Worm (Caenorhabditis elegans) whole organism, L4 larva: ENCODE measurements around the gene C18D11.7.

Source experiments
- F10B5.3 ChIP-seq: sonication (generic microtip); optimal IDR thresholded peaks from 2 replicates; lab custom pipeline; 2016; ENCODE audit warnings: mild to moderate bottlenecking, missing genetic modification characterization, missing compliant biosample characterization
- F26F4.8 ChIP-seq: fragments of 200-800 bp; sonication (Bioruptor generic); conservative IDR thresholded peaks from 2 replicates; pipeline ENCODE4 v1.3.6; 2022; ENCODE audit warnings: missing genetic modification characterization, missing compliant biosample characterization
- F44E2.7 ChIP-seq: fragments of 200-800 bp; sonication (Bioruptor generic); IDR thresholded peaks from 2 replicates; pipeline ENCODE4 v2.1.2; 2022; ENCODE audit warnings: missing genetic modification characterization, missing compliant biosample characterization
- F49E8.2 ChIP-seq: sonication (generic microtip); optimal IDR thresholded peaks from 2 replicates; lab custom pipeline; 2016; ENCODE audit warnings: missing compliant biosample characterization, mild to moderate bottlenecking, missing genetic modification characterization, borderline replicate concordance
- R02D3.7 ChIP-seq: fragments of 150-350 bp; sonication (generic microtip); optimal IDR thresholded peaks from 3 replicates; lab custom pipeline; 2014; ENCODE audit warnings: missing biosample characterization, missing genetic modification characterization
- T26A8.4 ChIP-seq: fragments of 200-800 bp; sonication (Bioruptor generic); IDR thresholded peaks from 2 replicates; pipeline ENCODE4 v1.3.6; 2022; ENCODE audit warnings: missing genetic modification characterization, missing compliant biosample characterization
- Y75B8A.6 ChIP-seq: fragments of 200-800 bp; sonication (Bioruptor generic); IDR thresholded peaks from 2 replicates; pipeline ENCODE4 v1.3.6; 2022; ENCODE audit warnings: missing genetic modification reagents, missing genetic modification characterization, missing compliant biosample characterization
- ZK337.2 ChIP-seq: fragments of 200-800 bp; sonication (Bioruptor generic); IDR thresholded peaks from 2 replicates; pipeline ENCODE4 v1.3.6; 2022; ENCODE audit warnings: missing genetic modification reagents, missing genetic modification characterization, missing compliant biosample characterization
- aly-2 ChIP-seq: sonication (generic microtip); optimal IDR thresholded peaks from 2 replicates; lab custom pipeline; 2018; ENCODE audit warnings: missing biosample characterization, missing genetic modification characterization
- ama-1 ChIP-seq: fragments of 150-350 bp; optimal IDR thresholded peaks from 2 replicates; lab custom pipeline; 2014; ENCODE audit warnings: inconsistent platforms, mixed read lengths
- attf-4 ChIP-seq: sonication (generic microtip); optimal IDR thresholded peaks from 3 replicates; lab custom pipeline; 2017; ENCODE audit warnings: missing biosample characterization, missing genetic modification characterization
- ceh-62 ChIP-seq: sonication (generic microtip); optimal IDR thresholded peaks from 2 replicates; lab custom pipeline; 2017; ENCODE audit warnings: missing biosample characterization, missing genetic modification characterization
- daf-12 ChIP-seq: fragments of 150-350 bp; optimal IDR thresholded peaks from 2 replicates; lab custom pipeline; 2014; ENCODE audit warnings: missing biosample characterization, missing genetic modification reagents, missing genetic modification characterization
- daf-16 ChIP-seq, 3 experiments: sonication (generic microtip); optimal IDR thresholded peaks; 2 replicates each; lab custom pipeline; 2016 to 2017; ENCODE audit warnings: missing genetic modification characterization in 3 of 3, missing genetic modification reagents in 3 of 3, mild to moderate bottlenecking in 2 of 3, missing compliant biosample characterization in 2 of 3, missing biosample characterization in 1 of 3, moderate library complexity in 1 of 3
- daf-19 ChIP-seq: fragments of 200-800 bp; sonication (Bioruptor generic); conservative IDR thresholded peaks from 2 replicates; pipeline ENCODE4 v1.3.6; 2022; ENCODE audit warnings: missing genetic modification characterization, missing compliant biosample characterization
- daf-8 ChIP-seq: fragments of 200-800 bp; sonication (Bioruptor generic); IDR thresholded peaks from 2 replicates; pipeline ENCODE4 v1.3.6; 2022; ENCODE audit warnings: missing genetic modification characterization, missing compliant biosample characterization
- dmd-8 ChIP-seq: fragments of 200-800 bp; sonication (Bioruptor generic); IDR thresholded peaks from 2 replicates; pipeline ENCODE4 v1.3.6; 2022; ENCODE audit warnings: missing genetic modification characterization, missing compliant biosample characterization
- fkh-10 ChIP-seq: fragments of 150-350 bp; optimal IDR thresholded peaks from 2 replicates; lab custom pipeline; 2014; ENCODE audit warnings: missing biosample characterization, missing genetic modification reagents, missing genetic modification characterization
- fos-1 ChIP-seq: fragments of 150-350 bp; optimal IDR thresholded peaks from 2 replicates; lab custom pipeline; 2014; ENCODE audit warnings: missing biosample characterization, missing genetic modification characterization
- gei-8 ChIP-seq: fragments of 200-800 bp; sonication (Bioruptor generic); optimal IDR thresholded peaks from 2 replicates; lab custom pipeline; 2018; ENCODE audit warnings: mild to moderate bottlenecking, missing genetic modification characterization, missing compliant biosample characterization
- hif-1 ChIP-seq, 2 experiments: sonication (generic microtip); optimal IDR thresholded peaks; 2 replicates each; lab custom pipeline; 2016 to 2017; ENCODE audit warnings: missing compliant biosample characterization in 2 of 2, missing genetic modification characterization in 2 of 2, missing genetic modification reagents in 2 of 2, missing genotype in 2 of 2, mild to moderate bottlenecking in 1 of 2
- hmg-1.1 ChIP-seq: fragments of 200-800 bp; sonication (Bioruptor generic); IDR thresholded peaks from 2 replicates; pipeline ENCODE4 v1.3.6; 2022; ENCODE audit warnings: missing genetic modification reagents, missing genetic modification characterization, missing compliant biosample characterization
- jun-1 ChIP-seq: fragments of 150-350 bp; optimal IDR thresholded peaks from 2 replicates; lab custom pipeline; 2014; ENCODE audit warnings: missing biosample characterization, missing genetic modification reagents, missing genetic modification characterization
- lim-7 ChIP-seq: fragments of 200-800 bp; sonication (Bioruptor generic); IDR thresholded peaks from 2 replicates; pipeline ENCODE4 v1.3.6; 2022; ENCODE audit warnings: missing genetic modification characterization, missing compliant biosample characterization
- lin-15B ChIP-seq: fragments of 150-350 bp; sonication (generic microtip); optimal IDR thresholded peaks from 3 replicates; lab custom pipeline; 2014; ENCODE audit warnings: missing biosample characterization, missing genetic modification characterization
- lin-38 ChIP-seq: fragments of 200-800 bp; sonication (Bioruptor generic); IDR thresholded peaks from 2 replicates; pipeline ENCODE4 v1.3.6; 2022; ENCODE audit warnings: missing genetic modification reagents, missing genetic modification characterization, missing compliant biosample characterization
- lin-39 ChIP-seq: fragments of 150-350 bp; optimal IDR thresholded peaks from 2 replicates; lab custom pipeline; 2014; ENCODE audit warnings: missing biosample characterization, missing genetic modification reagents, missing genetic modification characterization
- lsy-2 ChIP-seq, 2 experiments: fragments of 150-350 bp in 1 of 2; sonication (generic microtip) in 1 of 2; optimal IDR thresholded peaks; 2 replicates each; lab custom pipeline; 2014 to 2017; ENCODE audit warnings: missing biosample characterization in 2 of 2, missing genetic modification characterization in 2 of 2
- mdt-29 ChIP-seq: fragments of 200-800 bp; sonication (Bioruptor generic); IDR thresholded peaks from 2 replicates; pipeline ENCODE4 v1.3.6; 2022; ENCODE audit warnings: missing genetic modification reagents, missing genetic modification characterization, missing compliant biosample characterization
- mep-1 ChIP-seq: fragments of 150-350 bp; sonication (generic microtip); optimal IDR thresholded peaks from 3 replicates; lab custom pipeline; 2014; ENCODE audit warnings: missing biosample characterization, missing genetic modification characterization
- mes-2 ChIP-seq: sonication (generic microtip); optimal IDR thresholded peaks from 2 replicates; lab custom pipeline; 2016; ENCODE audit warnings: missing genotype, mild to moderate bottlenecking, missing genetic modification characterization, missing compliant biosample characterization; ENCODE audit not compliant: poor library complexity, severe bottlenecking
- mxl-2 ChIP-seq: fragments of 200-800 bp; sonication (Bioruptor generic); conservative IDR thresholded peaks from 2 replicates; pipeline ENCODE4 v1.3.6; 2022; ENCODE audit warnings: missing genetic modification reagents, missing genetic modification characterization, missing compliant biosample characterization
- nhr-11 ChIP-seq: fragments of 150-350 bp; optimal IDR thresholded peaks from 2 replicates; lab custom pipeline; 2014; ENCODE audit warnings: missing biosample characterization, missing genetic modification characterization
- nhr-237 ChIP-seq: sonication (generic microtip); optimal IDR thresholded peaks from 2 replicates; lab custom pipeline; 2017; ENCODE audit warnings: missing biosample characterization, missing genetic modification characterization
- nhr-48 ChIP-seq: sonication (generic microtip); optimal IDR thresholded peaks from 2 replicates; lab custom pipeline; 2016; ENCODE audit warnings: mild to moderate bottlenecking, missing genetic modification characterization, missing compliant biosample characterization
- nhr-77 ChIP-seq: fragments of 150-350 bp; optimal IDR thresholded peaks from 2 replicates; lab custom pipeline; 2014; ENCODE audit warnings: missing biosample characterization, missing genetic modification characterization
- pha-4 ChIP-seq, 2 experiments: fragments of 150-350 bp in 1 of 2; fragments of 200-800 bp in 1 of 2; sonication (Bioruptor generic) in 1 of 2; IDR thresholded peaks in 1 of 2; optimal IDR thresholded peaks in 1 of 2; 2 replicates each; pipeline versions ENCODE4 v1.3.6 to Lab custom; 2014 to 2022; ENCODE audit warnings: missing genetic modification characterization in 2 of 2, missing genetic modification reagents in 2 of 2, missing biosample characterization in 1 of 2, missing compliant biosample characterization in 1 of 2
- php-3 ChIP-seq: fragments of 200-800 bp; sonication (Bioruptor generic); IDR thresholded peaks from 2 replicates; pipeline ENCODE4 v1.3.6; 2022; ENCODE audit warnings: missing genetic modification reagents, missing genetic modification characterization, missing compliant biosample characterization
- saeg-2 ChIP-seq: fragments of 200-800 bp; sonication (Bioruptor generic); IDR thresholded peaks from 2 replicates; pipeline ENCODE4 v1.3.6; 2022; ENCODE audit warnings: missing genetic modification reagents, missing genetic modification characterization, missing compliant biosample characterization
- spr-3 ChIP-seq: fragments of 200-800 bp; sonication (Bioruptor generic); optimal IDR thresholded peaks from 2 replicates; lab custom pipeline; 2018; ENCODE audit warnings: mild to moderate bottlenecking, missing genetic modification characterization, missing compliant biosample characterization
- tra-1 ChIP-seq: fragments of 200-800 bp; sonication (Bioruptor generic); IDR thresholded peaks from 2 replicates; pipeline ENCODE4 v1.3.6; 2022; ENCODE audit warnings: missing genetic modification reagents, missing genetic modification characterization, missing compliant biosample characterization
- unc-130 ChIP-seq: sonication (generic microtip); optimal IDR thresholded peaks from 2 replicates; lab custom pipeline; 2016; ENCODE audit warnings: missing genetic modification reagents, missing genetic modification characterization, missing compliant biosample characterization
- unc-39 ChIP-seq: sonication (generic microtip); optimal IDR thresholded peaks from 2 replicates; lab custom pipeline; 2017; ENCODE audit warnings: missing biosample characterization, missing genetic modification characterization
- unc-62 ChIP-seq, 3 experiments: fragments of 150-350 bp in 1 of 3; sonication (generic microtip); optimal IDR thresholded peaks in 2 of 3; peaks in 1 of 3; 1 replicate in 1 of 3; 2 replicates in 2 of 3; lab custom pipeline; 2014 to 2017; ENCODE audit warnings: missing biosample characterization in 3 of 3, missing genetic modification characterization in 3 of 3, missing genetic modification reagents in 3 of 3, missing genotype in 1 of 3
- vab-7 ChIP-seq: fragments of 200-800 bp; sonication (Bioruptor generic); IDR thresholded peaks from 2 replicates; pipeline ENCODE4 v1.3.6; 2022; ENCODE audit warnings: missing genetic modification reagents, missing genetic modification characterization, missing compliant biosample characterization
- zag-1 ChIP-seq: fragments of 150-350 bp; optimal IDR thresholded peaks from 2 replicates; lab custom pipeline; 2014; ENCODE audit warnings: missing biosample characterization, missing genetic modification characterization
- zip-11 ChIP-seq: fragments of 200-800 bp; sonication (Bioruptor generic); IDR thresholded peaks from 2 replicates; pipeline ENCODE4 v1.3.6; 2022; ENCODE audit warnings: missing genetic modification characterization, missing compliant biosample characterization

C18D11.7 gene

ce11 chrIII:11830522-11831489, 24.2 kb upstream of the C18D11.7 start:
- no peak for TF ChIP-seq daf-8
- peak; percentile 69 for TF ChIP-seq mdt-29 (GFP tag; lab: Robert Waterston, UW)
- TF ChIP-seq jun-1 (tag; lab: Kevin White, UChicago) = no peak
- TF ChIP-seq mep-1 = peak; percentile 38
- TF ChIP-seq lsy-2 (tag; optimal IDR thresholded peaks at IDR 0.05; lab: Kevin White, UChicago) = peak; percentile 7 to 14
- TF ChIP-seq lin-39 = no peak
- TF ChIP-seq F26F4.8 (GFP tag; lab: Robert Waterston, UW) = no peak
- TF ChIP-seq saeg-2 (GFP tag; lab: Robert Waterston, UW) = no peak
- TF ChIP-seq tra-1 = peak; percentile 53; the same call in 1 of the 2 replicates
- TF ChIP-seq hmg-1.1 = peak; percentile 41; the same call in 1 of the 2 replicates
- peak; percentile 4 for TF ChIP-seq unc-130
- 0 out of 2 replicates have a peak, but pooled peaks have one; percentile 7 for TF ChIP-seq vab-7
- TF ChIP-seq fkh-10 (GFP tag; lab: Kevin White, UChicago) = no peak
- no peak for TF ChIP-seq F44E2.7 (GFP tag; lab: Robert Waterston, UW)
- peak; percentile 61 for TF ChIP-seq ama-1
- no peak for TF ChIP-seq zip-11 (GFP tag; lab: Robert Waterston, UW)
- no peak for TF ChIP-seq attf-4
- no peak for TF ChIP-seq daf-12 (tag; lab: Kevin White, UChicago)
- TF ChIP-seq nhr-237 (tag; lab: Kevin White, UChicago) = no peak
- peak; percentile 56 for TF ChIP-seq php-3 (GFP tag; lab: Robert Waterston, UW)
- TF ChIP-seq Y75B8A.6 = no peak
- peak; percentile 2 for TF ChIP-seq nhr-48 (tag; lab: Kevin White, UChicago)
- 0 out of 2 replicates have a peak, but pooled peaks have one; percentile 5 for TF ChIP-seq dmd-8 (GFP tag; lab: Robert Waterston, UW)
- TF ChIP-seq spr-3 (GFP tag; lab: Kevin White, UChicago) = peak; percentile 42
- TF ChIP-seq ZK337.2 = 0 out of 2 replicates have a peak, but pooled peaks have one; percentile 10
- TF ChIP-seq fos-1 (tag; lab: Kevin White, UChicago) = no peak
- peak in 1 of 2 experiments; percentile 25 for TF ChIP-seq daf-16 (GFP tag; optimal IDR thresholded peaks at IDR 0.05; lab: Kevin White, UChicago)
- peak; percentile 57 for TF ChIP-seq daf-16 (tag; optimal IDR thresholded peaks at IDR 0.05; lab: Kevin White, UChicago)
- no peak for TF ChIP-seq lin-15B
- TF ChIP-seq unc-62 (GFP tag; optimal IDR thresholded peaks at IDR 0.05 in 1 of 2; lab: Kevin White, UChicago) = no peak
- no peak for TF ChIP-seq unc-62 (tag; optimal IDR thresholded peaks at IDR 0.05; lab: Kevin White, UChicago)
- TF ChIP-seq R02D3.7 = no peak
- peak in 1 of 2 experiments; percentile 30 for TF ChIP-seq hif-1 (tag; optimal IDR thresholded peaks at IDR 0.05; lab: Kevin White, UChicago)
- peak; percentile 27; the same call in 1 of the 2 replicates for TF ChIP-seq pha-4 (GFP tag; IDR thresholded peaks at IDR 0.05; lab: Robert Waterston, UW)
- TF ChIP-seq pha-4 (tag; optimal IDR thresholded peaks at IDR 0.05; lab: Kevin White, UChicago) = no peak
- no peak for TF ChIP-seq zag-1
- peak; percentile 53 for TF ChIP-seq lin-38 (GFP tag; lab: Robert Waterston, UW)
- no peak for TF ChIP-seq nhr-11 (tag; lab: Kevin White, UChicago)
- TF ChIP-seq daf-19 (GFP tag; lab: Robert Waterston, UW) = no peak
- peak; percentile 56 for TF ChIP-seq lim-7 (GFP tag; lab: Robert Waterston, UW)
- TF ChIP-seq T26A8.4 (GFP tag; lab: Robert Waterston, UW) = peak; percentile 57; the same call in 1 of the 2 replicates
- no peak for TF ChIP-seq mxl-2
- no peak for TF ChIP-seq unc-39
- TF ChIP-seq nhr-77 (tag; lab: Kevin White, UChicago) = peak; percentile 11
- peak; percentile 22 for TF ChIP-seq gei-8 (GFP tag; lab: Kevin White, UChicago)
- peak; percentile 40 for TF ChIP-seq mes-2
- TF ChIP-seq ceh-62 (tag; lab: Kevin White, UChicago) = no peak
- TF ChIP-seq F10B5.3 (tag; lab: Kevin White, UChicago) = no peak
- TF ChIP-seq F49E8.2 (tag; lab: Kevin White, UChicago) = no peak
- TF ChIP-seq aly-2 (tag; lab: Kevin White, UChicago) = peak; percentile 34
